Fruit fly (Drosophila melanogaster): ENCODE measurements around the gene CG5445.

- no peak for TF ChIP-seq CG14655 (GFP tag; optimal IDR thresholded peaks at IDR 0.05)
- no peak for TF ChIP-seq CG9948 (tag; optimal IDR thresholded peaks at IDR 0.05)
- no peak for TF ChIP-seq CG34367 (tag; optimal IDR thresholded peaks at IDR 0.05)
- no peak for TF ChIP-seq EcR (GFP tag; optimal IDR thresholded peaks at IDR 0.05)
- TF ChIP-seq Ets98B (GFP tag; IDR thresholded peaks at IDR 0.05) = no peak
- TF ChIP-seq CG12605 (GFP tag; IDR thresholded peaks at IDR 0.05) = no peak
- no peak for TF ChIP-seq rn (GFP tag; IDR thresholded peaks at IDR 0.05)
- no peak for TF ChIP-seq CG4496 (GFP tag; IDR thresholded peaks at IDR 0.05)
- TF ChIP-seq CG13204 (GFP tag; optimal IDR thresholded peaks at IDR 0.05) = no peak
- TF ChIP-seq Pif1A (GFP tag; optimal IDR thresholded peaks at IDR 0.05) = no peak
- TF ChIP-seq CG8301 (tag; optimal IDR thresholded peaks at IDR 0.05) = no peak
- TF ChIP-seq CG15710 (tag; optimal IDR thresholded peaks at IDR 0.05) = no peak
- no peak for TF ChIP-seq CG17806 (tag; optimal IDR thresholded peaks at IDR 0.05)
Measured at dm6 chrX:17330678-17331261, 48.5 kb downstream of the CG5445 start.

All from whole organism, pupa.